Fruit fly (Drosophila melanogaster) whole organism, embryonic: Measurements from ENCODE around the gene CG5815.

Source experiments
- Asciz ChIP-seq: fragments of 200-800 bp; sonication (Bioruptor generic); optimal IDR thresholded peaks from 2 replicates; lab custom pipeline; 2017; ENCODE audit warnings: missing biosample characterization, mild to moderate bottlenecking, missing genetic modification characterization, missing genetic modification reagents
- Bteb2 ChIP-seq: fragments of 200-800 bp; sonication (Bioruptor generic); optimal IDR thresholded peaks from 2 replicates; lab custom pipeline; 2016; ENCODE audit warnings: missing biosample characterization, missing genetic modification characterization
- CG10366 ChIP-seq: fragments of 200-800 bp; sonication (Bioruptor generic); IDR thresholded peaks from 2 replicates; pipeline ENCODE4 v1.3.6; 2022; ENCODE audit warnings: missing biosample characterization, missing genetic modification characterization
- CG12219 ChIP-seq: fragments of 200-800 bp; sonication (Bioruptor generic); optimal IDR thresholded peaks from 3 replicates; lab custom pipeline; 2018; ENCODE audit warnings: missing biosample characterization, mild to moderate bottlenecking, missing genetic modification characterization
- CG12769 ChIP-seq: fragments of 200-800 bp; sonication (Bioruptor generic); optimal IDR thresholded peaks from 2 replicates; lab custom pipeline; 2019; ENCODE audit warnings: missing biosample characterization, mild to moderate bottlenecking, missing genetic modification characterization, moderate library complexity
- CG15073 ChIP-seq: fragments of 200-800 bp; sonication (Bioruptor generic); optimal IDR thresholded peaks from 2 replicates; lab custom pipeline; 2016; ENCODE audit warnings: missing biosample characterization, missing genetic modification characterization
- CG15514 ChIP-seq: fragments of 200-800 bp; sonication (Bioruptor generic); optimal IDR thresholded peaks from 3 replicates; lab custom pipeline; 2017; ENCODE audit warnings: missing biosample characterization, missing genetic modification characterization, mild to moderate bottlenecking, moderate library complexity, missing genetic modification reagents
- CG16813 ChIP-seq: fragments of 200-800 bp; sonication (Bioruptor generic); IDR thresholded peaks from 3 replicates; pipeline ENCODE4 v1.3.6; 2022; ENCODE audit warnings: missing biosample characterization, missing genetic modification characterization; ENCODE audit not compliant: partially characterized antibody
- CG18011 ChIP-seq: fragments of 200-800 bp; sonication (Bioruptor generic); optimal IDR thresholded peaks from 2 replicates; lab custom pipeline; 2017; ENCODE audit warnings: missing biosample characterization, missing genetic modification characterization, mild to moderate bottlenecking, moderate library complexity, missing genotype
- CG1832 ChIP-seq: fragments of 200-800 bp; sonication (Bioruptor generic); optimal IDR thresholded peaks from 2 replicates; lab custom pipeline; 2017; ENCODE audit warnings: missing biosample characterization, mild to moderate bottlenecking, missing genetic modification characterization, inconsistent platforms
- CG2116 ChIP-seq: fragments of 200-800 bp; sonication (Bioruptor generic); optimal IDR thresholded peaks from 3 replicates; lab custom pipeline; 2018; ENCODE audit warnings: missing biosample characterization, mild to moderate bottlenecking, missing genetic modification characterization
- CG2202 ChIP-seq: fragments of 200-800 bp; sonication (Bioruptor generic); optimal IDR thresholded peaks from 2 replicates; lab custom pipeline; 2018; ENCODE audit warnings: missing biosample characterization, mild to moderate bottlenecking, missing genetic modification characterization
- CG3163 ChIP-seq: fragments of 200-800 bp; sonication (Bioruptor generic); optimal IDR thresholded peaks from 3 replicates; lab custom pipeline; 2016; ENCODE audit warnings: missing biosample characterization, missing genetic modification characterization
- CG32532 ChIP-seq: fragments of 200-800 bp; sonication (Bioruptor generic); IDR thresholded peaks from 2 replicates; pipeline ENCODE4 v1.3.6; 2022; ENCODE audit warnings: missing biosample characterization, missing genetic modification characterization
- CG33213 ChIP-seq: fragments of 200-800 bp; sonication (Bioruptor generic); optimal IDR thresholded peaks from 3 replicates; lab custom pipeline; 2016; ENCODE audit warnings: missing biosample characterization, missing genetic modification characterization
- CG34376 ChIP-seq: fragments of 200-800 bp; sonication (Bioruptor generic); optimal IDR thresholded peaks from 2 replicates; lab custom pipeline; 2018; ENCODE audit warnings: missing biosample characterization, mild to moderate bottlenecking, missing genetic modification characterization
- CG6765 ChIP-seq: fragments of 200-800 bp; sonication (Bioruptor generic); optimal IDR thresholded peaks from 3 replicates; lab custom pipeline; 2017; ENCODE audit warnings: missing biosample characterization, mild to moderate bottlenecking, missing genetic modification characterization
- CG9437 ChIP-seq: fragments of 200-800 bp; sonication (Bioruptor generic); optimal IDR thresholded peaks from 2 replicates; lab custom pipeline; 2018; ENCODE audit warnings: missing biosample characterization, mild to moderate bottlenecking, missing genetic modification characterization
- CG9727 ChIP-seq: fragments of 200-800 bp; sonication (Bioruptor generic); optimal IDR thresholded peaks from 3 replicates; lab custom pipeline; 2017; ENCODE audit warnings: missing biosample characterization, mild to moderate bottlenecking, missing genetic modification characterization
- CG9876 ChIP-seq: fragments of 200-800 bp; sonication (Bioruptor generic); optimal IDR thresholded peaks from 2 replicates; lab custom pipeline; 2016; ENCODE audit warnings: missing biosample characterization, missing genetic modification characterization
- CHES-1-like ChIP-seq: fragments of 200-800 bp; sonication (Bioruptor generic); optimal IDR thresholded peaks from 2 replicates; lab custom pipeline; 2016; ENCODE audit warnings: missing biosample characterization, missing genetic modification characterization
- Camta ChIP-seq: fragments of 200-800 bp; sonication (Bioruptor generic); optimal IDR thresholded peaks from 2 replicates; lab custom pipeline; 2016; ENCODE audit warnings: missing biosample characterization, missing genetic modification characterization
- D ChIP-seq, 2 experiments: fragments of 200-800 bp in 1 of 2; fragments of >200 bp in 1 of 2; sonication (Bioruptor generic) in 1 of 2; optimal IDR thresholded peaks; 2 replicates in 1 of 2; 3 replicates in 1 of 2; lab custom pipeline; 2017; ENCODE audit warnings: mild to moderate bottlenecking in 1 of 2, missing biosample characterization in 1 of 2, missing genetic modification characterization in 1 of 2, missing genetic modification reagents in 1 of 2
- Dek ChIP-seq: fragments of 200-800 bp; sonication (Bioruptor generic); optimal IDR thresholded peaks from 3 replicates; lab custom pipeline; 2019; ENCODE audit warnings: missing biosample characterization, mild to moderate bottlenecking, missing genetic modification characterization, moderate library complexity
- Doc2 ChIP-seq: fragments of 200-800 bp; sonication (Bioruptor generic); IDR thresholded peaks from 2 replicates; pipeline ENCODE4 v1.3.6; 2022; ENCODE audit warnings: missing biosample characterization, missing genetic modification characterization
- Elba2 ChIP-seq: fragments of 200-800 bp; sonication (Bioruptor generic); optimal IDR thresholded peaks from 3 replicates; lab custom pipeline; 2016; ENCODE audit warnings: missing biosample characterization, missing genetic modification characterization
- Ets97D ChIP-seq: fragments of 200-800 bp; sonication (Bioruptor generic); optimal IDR thresholded peaks from 3 replicates; lab custom pipeline; 2016; ENCODE audit warnings: missing biosample characterization, missing genetic modification characterization
- HmgZ ChIP-seq: fragments of 200-800 bp; sonication (Bioruptor generic); optimal IDR thresholded peaks from 2 replicates; lab custom pipeline; 2018; ENCODE audit warnings: missing biosample characterization, mild to moderate bottlenecking, missing genetic modification characterization
- Hmx ChIP-seq: fragments of 200-800 bp; sonication (Bioruptor generic); optimal IDR thresholded peaks from 2 replicates; lab custom pipeline; 2016; ENCODE audit warnings: missing biosample characterization, missing genetic modification characterization
- Lpt ChIP-seq: fragments of >200 bp; optimal IDR thresholded peaks from 2 replicates; lab custom pipeline; 2018; ENCODE audit warnings: missing biosample characterization, missing genetic modification characterization
- Nf-YC ChIP-seq: fragments of 200-800 bp; optimal IDR thresholded peaks from 3 replicates; lab custom pipeline; 2019; ENCODE audit warnings: missing biosample characterization, mild to moderate bottlenecking, missing genetic modification characterization, moderate library complexity
- Scr ChIP-seq: fragments of 200-800 bp; sonication (Bioruptor generic); IDR thresholded peaks from 2 replicates; pipeline ENCODE4 v1.3.6; 2022; ENCODE audit warnings: missing biosample characterization, missing genetic modification characterization; ENCODE audit not compliant: partially characterized antibody
- Side ChIP-seq: fragments of 200-800 bp; sonication (Bioruptor generic); optimal IDR thresholded peaks from 2 replicates; lab custom pipeline; 2016; ENCODE audit warnings: missing biosample characterization, missing genetic modification characterization
- Taf1 ChIP-seq: fragments of 200-800 bp; sonication (Bioruptor generic); IDR thresholded peaks from 2 replicates; pipeline ENCODE4 v1.3.6; 2022; ENCODE audit warnings: missing biosample characterization, missing genetic modification characterization
- Vsx1 ChIP-seq: fragments of 200-800 bp; sonication (Bioruptor generic); optimal IDR thresholded peaks from 2 replicates; lab custom pipeline; 2017; ENCODE audit warnings: missing biosample characterization, mild to moderate bottlenecking, missing genetic modification characterization, missing genetic modification reagents
- abd-A ChIP-seq: fragments of 200-800 bp; sonication (Bioruptor generic); optimal IDR thresholded peaks from 3 replicates; lab custom pipeline; 2019; ENCODE audit warnings: missing biosample characterization, mild to moderate bottlenecking, missing genetic modification characterization, moderate library complexity
- bab2 ChIP-seq: fragments of 200-800 bp; sonication (Bioruptor generic); optimal IDR thresholded peaks from 2 replicates; lab custom pipeline; 2016; ENCODE audit warnings: missing biosample characterization, missing genetic modification characterization
- cad ChIP-seq: fragments of >200 bp; optimal IDR thresholded peaks from 2 replicates; lab custom pipeline; 2017; ENCODE audit warnings: missing biosample characterization, missing genetic modification characterization
- cas ChIP-seq: fragments of 200-800 bp; sonication (Bioruptor generic); IDR thresholded peaks from 2 replicates; pipeline ENCODE4 v1.3.6; 2022; ENCODE audit warnings: missing biosample characterization, missing genetic modification characterization
- cwo ChIP-seq: fragments of 200-800 bp; sonication (Bioruptor generic); optimal IDR thresholded peaks from 3 replicates; lab custom pipeline; 2017; ENCODE audit warnings: missing biosample characterization, missing genetic modification characterization, mild to moderate bottlenecking, moderate library complexity, missing genetic modification reagents
- fd102C ChIP-seq: fragments of 200-800 bp; sonication (Bioruptor generic); optimal IDR thresholded peaks from 2 replicates; lab custom pipeline; 2018; ENCODE audit warnings: missing biosample characterization, mild to moderate bottlenecking, missing genetic modification characterization, moderate library complexity
- h ChIP-seq: fragments of >200 bp; optimal IDR thresholded peaks from 2 replicates; lab custom pipeline; 2017
- mirr ChIP-seq: fragments of 200-800 bp; sonication (Bioruptor generic); optimal IDR thresholded peaks from 3 replicates; lab custom pipeline; 2018; ENCODE audit warnings: missing biosample characterization, mild to moderate bottlenecking, missing genetic modification characterization
- nom ChIP-seq: fragments of 200-800 bp; sonication (Bioruptor generic); optimal IDR thresholded peaks from 2 replicates; lab custom pipeline; 2017; ENCODE audit warnings: missing biosample characterization, missing genetic modification characterization, mild to moderate bottlenecking, moderate library complexity, missing genetic modification reagents
- psq ChIP-seq: fragments of 200-800 bp; sonication (Bioruptor generic); optimal IDR thresholded peaks from 2 replicates; lab custom pipeline; 2017; ENCODE audit warnings: missing biosample characterization, missing genetic modification characterization
- slou ChIP-seq: fragments of 200-800 bp; sonication (Bioruptor generic); optimal IDR thresholded peaks from 3 replicates; lab custom pipeline; 2016; ENCODE audit warnings: missing biosample characterization, missing genetic modification characterization
- ssp ChIP-seq: fragments of 200-800 bp; sonication (Bioruptor generic); IDR thresholded peaks from 2 replicates; pipeline ENCODE4 v1.3.6; 2022; ENCODE audit warnings: missing biosample characterization, missing genetic modification characterization
- stc ChIP-seq: fragments of 200-800 bp; sonication (Bioruptor generic); IDR thresholded peaks from 2 replicates; pipeline ENCODE4 v1.3.6; 2022; ENCODE audit warnings: missing biosample characterization, missing genetic modification characterization
- tap ChIP-seq: fragments of 200-800 bp; optimal IDR thresholded peaks from 3 replicates; lab custom pipeline; 2019; ENCODE audit warnings: missing biosample characterization, mild to moderate bottlenecking, missing genetic modification characterization, moderate library complexity
- wdn ChIP-seq: fragments of 200-800 bp; sonication (Bioruptor generic); IDR thresholded peaks from 2 replicates; pipeline ENCODE4 v1.3.6; 2022; ENCODE audit warnings: missing biosample characterization, missing genetic modification characterization
- zf30C ChIP-seq: fragments of 200-800 bp; sonication (Bioruptor generic); optimal IDR thresholded peaks from 3 replicates; lab custom pipeline; 2018; ENCODE audit warnings: missing biosample characterization, mild to moderate bottlenecking, missing genetic modification characterization
- zfh2 ChIP-seq: fragments of 200-800 bp; sonication (Bioruptor generic); optimal IDR thresholded peaks from 2 replicates; lab custom pipeline; 2016; ENCODE audit warnings: missing biosample characterization, missing genetic modification characterization

CG5815 gene

DNA sequence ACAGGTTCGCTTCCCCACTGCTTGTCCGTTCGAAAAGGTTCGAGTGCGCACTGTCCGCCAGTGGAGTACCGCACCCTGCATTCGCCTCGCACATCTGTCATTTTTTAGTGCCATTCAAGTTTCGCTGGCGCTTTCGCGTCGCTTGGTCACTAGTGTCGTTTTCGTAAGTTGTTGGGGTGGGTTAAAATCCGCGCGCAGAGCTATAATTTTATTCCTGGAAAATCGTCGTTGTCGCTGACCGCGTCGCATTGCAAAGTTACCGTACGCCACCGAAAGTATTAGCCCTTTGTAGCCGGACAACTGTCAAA, 39.1 kb downstream of the CG5815 start, which contains the start of gene Men-b (continued):
- TF ChIP-seq CG15073 (GFP tag; lab: Kevin White, UChicago) = no peak
- TF ChIP-seq Camta (GFP tag; lab: Kevin White, UChicago) = no peak
- TF ChIP-seq CG9437 (GFP tag; lab: Kevin White, UChicago) = no peak
- no peak for TF ChIP-seq CG9876
- TF ChIP-seq Doc2 = no peak
- TF ChIP-seq CG18011 = no peak
- TF ChIP-seq Side (GFP tag; lab: Kevin White, UChicago) = no peak
- no peak for TF ChIP-seq CG9727
- no peak for TF ChIP-seq CG12219 (GFP tag; lab: Kevin White, UChicago)
- no peak for TF ChIP-seq nom (GFP tag; lab: Kevin White, UChicago)
- no peak for TF ChIP-seq cad (GFP tag; lab: Kevin White, UChicago)
- peak; percentile 79 for TF ChIP-seq CG33213 (GFP tag; lab: Kevin White, UChicago)
- TF ChIP-seq CG12769 = peak; percentile 9
- TF ChIP-seq Hmx (GFP tag; lab: Kevin White, UChicago) = no peak
- TF ChIP-seq HmgZ = peak; percentile 62
- no peak for TF ChIP-seq mirr (GFP tag; lab: Kevin White, UChicago)
- no peak for TF ChIP-seq Lpt (GFP tag; lab: Kevin White, UChicago)
- no peak for TF ChIP-seq CG10366 (GFP tag; lab: Robert Waterston, UW)
- TF ChIP-seq CG34376 (GFP tag; lab: Kevin White, UChicago) = no peak
- TF ChIP-seq CHES-1-like (GFP tag; lab: Kevin White, UChicago) = no peak
- TF ChIP-seq CG3163 = peak; percentile 41
- no peak for TF ChIP-seq bab2 (GFP tag; lab: Kevin White, UChicago)
- no peak for TF ChIP-seq Dek (tag; lab: Kevin White, UChicago)
- no peak for TF ChIP-seq fd102C (GFP tag; lab: Kevin White, UChicago)
- no peak for TF ChIP-seq ssp
- TF ChIP-seq CG15514 (GFP tag; lab: Kevin White, UChicago) = peak; percentile 76
- no peak for TF ChIP-seq CG16813 (GFP tag; lab: Robert Waterston, UW)
- TF ChIP-seq h = no peak
- no peak for TF ChIP-seq stc (GFP tag; lab: Robert Waterston, UW)
- no peak for TF ChIP-seq CG6765 (GFP tag; lab: Kevin White, UChicago)
- peak; percentile 21; the same call in 1 of the 2 replicates for TF ChIP-seq wdn (GFP tag; lab: Robert Waterston, UW)
- no peak for TF ChIP-seq Taf1 (GFP tag; lab: Robert Waterston, UW)
- TF ChIP-seq Ets97D (GFP tag; lab: Kevin White, UChicago) = peak; percentile 60
- no peak for TF ChIP-seq zfh2 (GFP tag; lab: Kevin White, UChicago)
- no peak for TF ChIP-seq Nf-YC (tag; lab: Kevin White, UChicago)
- no peak for TF ChIP-seq Scr (GFP tag; lab: Robert Waterston, UW)
- TF ChIP-seq zf30C (GFP tag; lab: Kevin White, UChicago) = no peak
- no peak for TF ChIP-seq D (optimal IDR thresholded peaks at IDR 0.05; lab: Kevin White, UChicago)
- no peak for TF ChIP-seq D (GFP tag; optimal IDR thresholded peaks at IDR 0.05; lab: Kevin White, UChicago)
- TF ChIP-seq abd-A = no peak
- no peak for TF ChIP-seq slou (GFP tag; lab: Kevin White, UChicago)
- TF ChIP-seq psq (GFP tag; lab: Kevin White, UChicago) = no peak
- TF ChIP-seq cas (GFP tag; lab: Robert Waterston, UW) = no peak
- no peak for TF ChIP-seq CG2202 (tag; lab: Kevin White, UChicago)
- peak; percentile 22 for TF ChIP-seq CG2116 (GFP tag; lab: Kevin White, UChicago)
- TF ChIP-seq Vsx1 = no peak
- TF ChIP-seq tap (tag; lab: Kevin White, UChicago) = no peak
- no peak for TF ChIP-seq CG1832
- TF ChIP-seq CG32532 (GFP tag; lab: Robert Waterston, UW) = no peak
- no peak for TF ChIP-seq cwo (GFP tag; lab: Kevin White, UChicago)
- no peak for TF ChIP-seq Bteb2 (GFP tag; lab: Kevin White, UChicago)
- TF ChIP-seq Elba2 = no peak
- no peak for TF ChIP-seq Asciz (GFP tag; lab: Kevin White, UChicago)
